Fruit fly (Drosophila melanogaster): ENCODE data around the gene CG7950.

Gene CG7950

dm6 chr3R:30056592-30057135 is at the start of gene CG7950, which contains the start of gene Rpp14a:
TSS of gene CG7950 (plus strand) at chr3R:30056859.
TSS of gene Rpp14a (plus strand) at chr3R:30056859.
- TF ChIP-seq psq (optimal IDR thresholded peaks at IDR 0.05) (no peak), insv (optimal IDR thresholded peaks at IDR 0.05) (no peak), Myc (optimal IDR thresholded peaks at IDR 0.05) (no peak)

- TF ChIP-seq Sin3A (optimal IDR thresholded peaks at IDR 0.05) = no peak
- no peak for TF ChIP-seq Myc (optimal IDR thresholded peaks at IDR 0.05)
- TF ChIP-seq ttk (optimal IDR thresholded peaks at IDR 0.05) = no peak
- TF ChIP-seq psq (optimal IDR thresholded peaks at IDR 0.05) = no peak
- no peak for TF ChIP-seq h (optimal IDR thresholded peaks at IDR 0.05)
- no peak for TF ChIP-seq insv (optimal IDR thresholded peaks at IDR 0.05)
Measured at dm6 chr3R:30009173-30009572, 47.5 kb upstream of the CG7950 start, which contains the start of gene CG7912. TSS of gene CG7912 (minus strand) at chr3R:30009189.

DNA sequence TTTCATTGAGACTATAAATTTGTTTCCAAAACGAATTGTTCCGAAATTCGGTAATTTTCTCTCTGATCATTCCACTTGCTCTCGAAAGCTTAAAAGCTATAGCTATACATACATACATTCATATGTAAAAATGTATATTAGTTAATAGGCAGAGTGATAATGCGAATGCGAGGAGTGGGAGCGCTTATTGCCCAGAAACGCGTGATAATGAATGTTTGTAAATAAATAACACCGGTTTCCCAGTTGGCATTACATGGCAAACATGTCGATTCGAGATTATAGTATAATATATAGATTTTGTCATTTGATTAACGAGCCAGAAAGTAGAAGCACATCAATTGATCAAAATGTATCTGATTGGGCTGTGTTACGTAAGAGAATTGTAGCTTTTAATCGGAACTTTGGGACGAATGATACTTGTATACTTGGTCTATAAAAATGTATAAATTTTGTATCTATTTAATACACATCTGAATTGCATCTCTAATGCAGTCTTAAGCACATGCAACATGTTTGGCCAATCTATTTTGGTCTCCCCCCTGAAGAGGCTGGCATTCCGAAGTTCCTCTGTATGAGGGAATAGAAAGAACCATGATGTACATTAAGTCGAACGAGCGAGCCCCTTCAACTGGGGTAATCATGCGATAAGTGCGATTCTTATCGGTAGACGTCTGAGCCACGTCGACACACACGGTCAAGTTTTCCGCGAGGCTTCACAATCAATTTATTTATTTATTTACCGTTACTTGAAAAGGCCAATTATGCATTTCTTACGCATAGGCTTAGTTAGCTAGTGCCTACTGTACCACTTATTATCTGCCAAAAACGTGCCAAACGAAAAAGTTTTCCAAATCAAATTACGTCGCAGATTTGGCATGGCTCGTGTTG is 43.8 kb upstream of the CG7950 start:
- TF ChIP-seq Sin3A (optimal IDR thresholded peaks at IDR 0.05) (no peak), psq (optimal IDR thresholded peaks at IDR 0.05) (no peak), insv (optimal IDR thresholded peaks at IDR 0.05) (no peak), ttk (optimal IDR thresholded peaks at IDR 0.05) (no peak), Myc (optimal IDR thresholded peaks at IDR 0.05) (no peak), h (optimal IDR thresholded peaks at IDR 0.05) (no peak)

DNA sequence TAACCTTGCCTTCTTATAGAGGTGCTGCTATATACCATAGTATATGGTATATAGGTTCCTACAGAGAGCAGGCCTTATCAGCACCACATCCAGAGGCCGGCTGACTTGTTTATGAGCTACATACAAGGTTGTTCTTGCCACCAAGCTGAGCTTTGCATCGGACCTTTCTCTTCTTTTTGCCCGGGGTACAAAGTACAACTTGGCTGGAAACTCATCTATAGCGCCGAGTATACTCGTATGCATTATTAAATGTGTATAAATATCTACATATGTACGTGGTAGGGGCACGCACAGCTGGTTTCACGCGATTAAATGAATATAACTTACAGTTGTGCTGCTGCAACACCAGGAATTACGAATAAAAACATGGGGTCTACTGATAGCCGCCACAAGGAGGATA is 42.8 kb upstream of the CG7950 start:
- TF ChIP-seq ttk (optimal IDR thresholded peaks at IDR 0.05) (no peak), Sin3A (optimal IDR thresholded peaks at IDR 0.05) (no peak), h (optimal IDR thresholded peaks at IDR 0.05) (no peak), psq (optimal IDR thresholded peaks at IDR 0.05) (no peak), insv (optimal IDR thresholded peaks at IDR 0.05) (no peak), Myc (optimal IDR thresholded peaks at IDR 0.05) (no peak)

DNA sequence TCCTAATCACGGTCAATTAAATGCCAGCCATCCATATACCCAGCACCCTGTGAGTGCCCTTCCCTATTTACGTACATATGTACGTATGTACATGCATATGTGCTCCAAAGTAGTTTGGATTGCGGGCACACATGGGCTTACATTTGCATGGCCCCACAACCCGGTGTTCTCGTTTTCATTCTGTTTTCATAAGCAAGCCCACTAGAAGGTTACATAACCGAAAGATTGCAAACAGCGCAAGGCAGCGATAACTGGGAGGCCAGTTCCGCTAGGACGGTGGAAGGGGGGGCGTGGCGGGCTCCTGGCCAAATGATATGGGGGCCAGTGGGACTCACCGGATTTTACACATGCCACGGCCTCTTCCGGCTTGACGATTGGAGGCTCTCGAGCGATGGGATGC is 42.2 kb upstream of the CG7950 start:
- TF ChIP-seq ttk (optimal IDR thresholded peaks at IDR 0.05) (no peak), psq (optimal IDR thresholded peaks at IDR 0.05) (no peak), h (optimal IDR thresholded peaks at IDR 0.05) (no peak), insv (optimal IDR thresholded peaks at IDR 0.05) (no peak), Sin3A (optimal IDR thresholded peaks at IDR 0.05) (no peak)

DNA sequence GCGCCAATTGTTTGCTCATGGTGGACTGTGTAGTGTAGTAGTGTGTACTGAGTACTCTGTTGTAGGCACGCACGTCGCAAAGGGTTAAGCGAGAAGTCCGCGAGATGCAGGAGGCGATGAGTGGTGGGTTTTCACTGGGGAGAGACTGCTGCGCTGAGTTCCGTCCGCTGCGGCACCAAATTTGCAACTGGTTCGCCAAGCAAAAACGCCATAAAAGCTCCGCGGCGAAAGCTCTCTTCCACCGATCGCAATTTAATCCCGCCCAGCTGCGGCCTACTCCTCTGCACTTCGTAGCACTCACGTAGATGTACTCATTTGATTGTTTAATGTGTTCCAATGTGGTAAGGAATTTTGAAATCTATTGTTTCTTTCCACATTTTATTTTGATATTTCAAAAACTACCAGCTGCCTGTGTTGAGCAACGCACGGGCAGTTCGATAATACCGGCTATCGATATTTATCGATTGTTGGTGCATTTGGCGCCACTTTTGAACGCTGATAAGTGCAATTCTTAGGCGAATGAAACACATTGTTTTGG is 41.6 kb upstream of the CG7950 start, which contains the start of gene CG7920:
TSS of gene CG7920 (minus strand) at position 308 of the 538 bp plus-strand sequence.
- TF ChIP-seq h (optimal IDR thresholded peaks at IDR 0.05) (no peak), insv (optimal IDR thresholded peaks at IDR 0.05) (no peak), psq (optimal IDR thresholded peaks at IDR 0.05) (no peak), Myc (optimal IDR thresholded peaks at IDR 0.05) (no peak), ttk (optimal IDR thresholded peaks at IDR 0.05) (no peak), Sin3A (optimal IDR thresholded peaks at IDR 0.05) (no peak)

dm6 chr3R:30021009-30021408 is 35.6 kb upstream of the CG7950 start:
- TF ChIP-seq Sin3A (optimal IDR thresholded peaks at IDR 0.05) = no peak
- no peak for TF ChIP-seq ttk (optimal IDR thresholded peaks at IDR 0.05)
- no peak for TF ChIP-seq insv (optimal IDR thresholded peaks at IDR 0.05)
- TF ChIP-seq Myc (optimal IDR thresholded peaks at IDR 0.05) = no peak
- no peak for TF ChIP-seq h (optimal IDR thresholded peaks at IDR 0.05)
- TF ChIP-seq psq (optimal IDR thresholded peaks at IDR 0.05) = no peak

dm6 chr3R:30021559-30022451 is 34.9 kb upstream of the CG7950 start, which contains the start of gene Mgat2:
TSS of gene Mgat2 (minus strand) at chr3R:30022221.
- TF ChIP-seq Sin3A (optimal IDR thresholded peaks at IDR 0.05) = no peak
- TF ChIP-seq insv (optimal IDR thresholded peaks at IDR 0.05) = no peak
- no peak for TF ChIP-seq psq (optimal IDR thresholded peaks at IDR 0.05)
- no peak for TF ChIP-seq h (optimal IDR thresholded peaks at IDR 0.05)
- no peak for TF ChIP-seq Myc (optimal IDR thresholded peaks at IDR 0.05)
- no peak for TF ChIP-seq ttk (optimal IDR thresholded peaks at IDR 0.05)

DNA sequence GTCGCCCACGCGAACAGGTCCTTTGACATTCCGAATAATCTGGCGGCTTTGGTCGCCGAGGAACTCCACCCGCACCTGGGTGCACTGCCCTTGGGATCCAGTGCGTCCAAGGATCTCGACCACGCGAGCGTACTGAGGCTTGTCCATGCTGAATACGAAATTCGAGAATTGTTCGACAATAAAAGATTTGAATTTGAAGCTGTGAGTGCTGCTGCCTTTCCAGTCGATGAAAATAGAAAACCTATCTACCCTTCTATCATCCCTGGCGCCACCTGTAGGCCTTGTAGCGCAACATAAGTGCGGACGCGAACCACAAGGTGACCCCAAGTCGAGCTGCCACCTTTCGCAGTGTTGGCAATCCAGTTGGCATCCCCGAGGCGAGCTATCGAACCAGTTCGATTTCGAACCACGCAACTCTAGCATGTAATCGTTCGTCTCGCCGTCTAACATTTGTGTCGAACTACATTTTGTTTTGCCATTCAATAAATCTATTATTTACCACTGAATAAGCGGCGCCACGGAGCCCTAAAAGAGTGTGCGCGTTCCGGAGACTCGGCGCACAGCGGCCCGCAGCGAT is 34.1 kb upstream of the CG7950 start, which contains the start of the genes RpS28a and Axn:
TSS of gene RpS28a (minus strand) at position 197 of the 577 bp plus-strand sequence.
TSS of gene Axn (plus strand) at position 391 of the 577 bp plus-strand sequence.
- TF ChIP-seq h (optimal IDR thresholded peaks at IDR 0.05) (no peak), psq (optimal IDR thresholded peaks at IDR 0.05) (no peak), Sin3A (optimal IDR thresholded peaks at IDR 0.05) (no peak), insv (optimal IDR thresholded peaks at IDR 0.05) (no peak), ttk (optimal IDR thresholded peaks at IDR 0.05) (no peak), Myc (optimal IDR thresholded peaks at IDR 0.05) (no peak)

dm6 chr3R:30023445-30023844 is 33.2 kb upstream of the CG7950 start:
- TF ChIP-seq psq (optimal IDR thresholded peaks at IDR 0.05) (no peak), Myc (optimal IDR thresholded peaks at IDR 0.05) (no peak), ttk (optimal IDR thresholded peaks at IDR 0.05) (no peak), insv (optimal IDR thresholded peaks at IDR 0.05) (no peak), Sin3A (optimal IDR thresholded peaks at IDR 0.05) (no peak), h (optimal IDR thresholded peaks at IDR 0.05) (no peak)

DNA sequence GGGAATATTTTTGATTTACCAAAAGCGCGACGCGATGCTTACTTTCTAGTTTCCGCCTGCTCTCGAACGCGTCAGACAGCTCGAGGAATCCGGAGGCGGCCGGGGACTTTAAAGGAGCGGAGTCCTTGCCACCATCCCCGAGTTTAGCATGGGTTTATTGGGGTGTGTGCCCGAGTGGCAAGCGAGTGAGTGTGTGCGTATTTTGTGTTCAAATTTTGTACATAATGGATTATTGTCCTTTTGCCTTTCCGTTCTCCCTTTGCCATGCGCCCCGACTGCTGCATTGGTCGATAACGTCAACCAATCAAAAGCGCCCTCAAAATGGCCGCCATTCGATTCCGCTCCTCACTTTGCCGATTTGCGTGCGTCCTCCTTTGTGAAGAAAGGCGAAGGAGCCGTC is 26.6 kb upstream of the CG7950 start:
- TF ChIP-seq Sin3A (optimal IDR thresholded peaks at IDR 0.05) (no peak), Myc (optimal IDR thresholded peaks at IDR 0.05) (no peak), ttk (optimal IDR thresholded peaks at IDR 0.05) (no peak), psq (optimal IDR thresholded peaks at IDR 0.05) (no peak), h (optimal IDR thresholded peaks at IDR 0.05) (no peak), insv (optimal IDR thresholded peaks at IDR 0.05) (no peak)
